Fruit fly (Drosophila melanogaster): Measurements from ENCODE around the gene CG7079.

The CG7079 gene

DNA sequence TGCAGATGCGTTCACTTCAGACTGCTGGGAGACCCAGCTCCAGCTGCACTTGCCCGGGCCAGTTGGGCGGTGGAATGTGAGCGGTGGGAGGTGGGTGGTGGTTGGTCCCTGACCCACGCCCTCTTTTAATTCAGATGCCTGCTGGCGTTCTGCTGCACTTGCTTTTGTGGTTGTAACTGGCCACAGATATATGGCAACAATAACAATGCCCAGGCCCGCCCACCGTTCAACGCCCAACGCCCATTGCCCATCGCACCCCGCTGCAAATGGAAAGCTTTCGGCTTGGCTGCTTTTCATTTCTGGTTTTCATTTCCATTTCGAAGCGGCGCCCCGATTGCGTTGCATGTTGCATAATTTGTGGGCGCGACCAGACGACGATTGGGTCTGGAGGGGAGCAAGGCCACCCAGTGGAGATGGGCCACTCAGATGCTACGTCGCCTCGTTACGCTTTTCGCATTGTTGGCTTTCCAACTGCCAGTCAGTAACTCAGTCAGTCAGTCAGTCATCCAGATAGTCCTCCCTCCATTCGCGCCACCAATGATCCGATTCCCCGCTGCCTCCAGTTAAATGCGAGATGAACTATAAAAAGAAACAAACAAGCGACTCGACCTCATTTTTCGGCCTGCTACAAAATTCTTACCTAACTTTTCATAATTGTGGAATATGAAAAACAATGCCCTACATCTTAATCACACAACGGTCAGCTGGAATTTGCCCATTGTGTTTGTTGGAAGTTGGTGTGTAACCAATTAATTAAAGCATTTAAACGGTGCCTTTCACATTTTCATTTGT, 41.8 kb upstream of the CG7079 start:
- no peak for TF ChIP-seq N (GFP tag; optimal IDR thresholded peaks at IDR 0.05)
- no peak for TF ChIP-seq CrebA (GFP tag; optimal IDR thresholded peaks at IDR 0.05; ENCODE audit: borderline replicate concordance)
- TF ChIP-seq Hr83 (GFP tag; optimal IDR thresholded peaks at IDR 0.05; ENCODE audit: poor library complexity, severe bottlenecking), result no peak
- TF ChIP-seq Vsx2 (GFP tag; optimal IDR thresholded peaks at IDR 0.05; ENCODE audit: partially characterized antibody), result no peak
- no peak for TF ChIP-seq usp (GFP tag; optimal IDR thresholded peaks at IDR 0.05)
- TF ChIP-seq GATAd (GFP tag; optimal IDR thresholded peaks at IDR 0.05), result no peak
- no peak for TF ChIP-seq tai (GFP tag; optimal IDR thresholded peaks at IDR 0.05)
- no peak for TF ChIP-seq OdsH (GFP tag; optimal IDR thresholded peaks at IDR 0.05)
- no peak for TF ChIP-seq CG32264 (GFP tag; optimal IDR thresholded peaks at IDR 0.05)
- no peak for TF ChIP-seq Sp1 (GFP tag; optimal IDR thresholded peaks at IDR 0.05)
- no peak for TF ChIP-seq Dfd (GFP tag; optimal IDR thresholded peaks at IDR 0.05)
- TF ChIP-seq brk (GFP tag; optimal IDR thresholded peaks at IDR 0.05), result no peak
- TF ChIP-seq ey (GFP tag; optimal IDR thresholded peaks at IDR 0.05), result no peak
- TF ChIP-seq foxo (GFP tag; optimal IDR thresholded peaks at IDR 0.05), result no peak
- TF ChIP-seq dsf (GFP tag; optimal IDR thresholded peaks at IDR 0.05; ENCODE audit: borderline replicate concordance), result no peak
- no peak for TF ChIP-seq woc (GFP tag; optimal IDR thresholded peaks at IDR 0.05)
- TF ChIP-seq jim (GFP tag; optimal IDR thresholded peaks at IDR 0.05), result no peak
- TF ChIP-seq CG9705 (GFP tag; optimal IDR thresholded peaks at IDR 0.05), result no peak
- no peak for TF ChIP-seq rgr (GFP tag; optimal IDR thresholded peaks at IDR 0.05)

DNA sequence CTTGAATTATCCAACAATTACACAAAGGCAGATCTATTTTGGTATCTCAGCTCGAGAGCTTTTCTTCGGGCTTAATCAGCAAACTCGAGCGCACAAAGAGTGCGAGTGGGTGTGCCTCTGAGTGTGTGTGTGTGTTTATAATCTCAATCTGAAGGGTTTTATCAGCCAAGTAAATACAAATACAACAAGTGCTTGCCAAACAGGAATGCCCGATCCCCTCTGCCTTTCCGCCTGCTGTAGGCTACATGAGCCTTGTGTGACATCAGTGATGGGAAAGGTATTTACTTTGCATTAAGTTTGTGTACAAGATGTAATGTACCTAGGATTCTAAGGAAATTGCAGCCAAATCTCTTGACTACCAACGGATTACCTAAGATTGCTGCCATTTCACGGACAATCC, 40.8 kb upstream of the CG7079 start:
- TF ChIP-seq CG32264 (GFP tag; optimal IDR thresholded peaks at IDR 0.05), result no peak
- peak; percentile 38 for TF ChIP-seq fru (GFP tag; optimal IDR thresholded peaks at IDR 0.05)
- TF ChIP-seq dl (GFP tag; optimal IDR thresholded peaks at IDR 0.05; ENCODE audit: insufficient read depth in 1 of 2, partially characterized antibody in 2 of 2), result no peak
- no peak for TF ChIP-seq sv (GFP tag; optimal IDR thresholded peaks at IDR 0.05)
- TF ChIP-seq lola (GFP tag; optimal IDR thresholded peaks at IDR 0.05), result no peak
- peak; percentile 22 for TF ChIP-seq Hr83 (GFP tag; optimal IDR thresholded peaks at IDR 0.05; ENCODE audit: poor library complexity, severe bottlenecking)
- no peak for TF ChIP-seq dsf (GFP tag; optimal IDR thresholded peaks at IDR 0.05; ENCODE audit: borderline replicate concordance)

DNA sequence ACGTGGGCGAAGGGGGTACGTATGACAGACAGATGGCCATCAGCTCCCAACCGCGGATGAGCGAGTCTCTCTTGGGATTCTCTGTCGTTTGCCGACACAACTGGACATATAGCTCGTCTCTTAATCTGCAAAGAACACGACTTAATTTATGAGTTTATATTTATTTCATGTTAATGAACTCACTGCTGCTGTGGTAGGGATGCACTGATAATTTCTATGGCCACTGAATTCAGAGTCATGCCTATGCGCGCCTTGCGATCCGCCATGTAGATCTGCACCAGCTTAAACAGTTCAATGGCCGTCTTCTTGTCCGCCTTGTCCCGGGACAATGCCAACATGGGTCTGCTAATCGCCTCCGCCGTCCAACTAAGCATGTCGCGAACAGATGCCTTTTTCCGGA, 36.4 kb upstream of the CG7079 start:
- TF ChIP-seq Sp1 (GFP tag; optimal IDR thresholded peaks at IDR 0.05), result no peak
- no peak for TF ChIP-seq usp (GFP tag; optimal IDR thresholded peaks at IDR 0.05)
- TF ChIP-seq pan (optimal IDR thresholded peaks at IDR 0.05), result no peak
- no peak for TF ChIP-seq Mio (GFP tag; optimal IDR thresholded peaks at IDR 0.05)
- no peak for TF ChIP-seq tai (GFP tag; optimal IDR thresholded peaks at IDR 0.05)
- no peak for TF ChIP-seq brk (GFP tag; optimal IDR thresholded peaks at IDR 0.05)
- TF ChIP-seq Dif (GFP tag; optimal IDR thresholded peaks at IDR 0.05; ENCODE audit: partially characterized antibody), result no peak
- no peak for TF ChIP-seq HLH106 (tag; optimal IDR thresholded peaks at IDR 0.05)
- no peak for TF ChIP-seq GATAd (GFP tag; optimal IDR thresholded peaks at IDR 0.05)
- no peak for TF ChIP-seq rgr (GFP tag; optimal IDR thresholded peaks at IDR 0.05)
- no peak for TF ChIP-seq ey (GFP tag; optimal IDR thresholded peaks at IDR 0.05)
- TF ChIP-seq Abd-B (GFP tag; optimal IDR thresholded peaks at IDR 0.05), result no peak
- no peak for TF ChIP-seq lola (GFP tag; optimal IDR thresholded peaks at IDR 0.05)
- no peak for TF ChIP-seq N (GFP tag; optimal IDR thresholded peaks at IDR 0.05)
- no peak for TF ChIP-seq sv (GFP tag; optimal IDR thresholded peaks at IDR 0.05)
- TF ChIP-seq Dfd (GFP tag; optimal IDR thresholded peaks at IDR 0.05), result no peak
- no peak for TF ChIP-seq sage (GFP tag; optimal IDR thresholded peaks at IDR 0.05)
- TF ChIP-seq Jra (GFP tag; optimal IDR thresholded peaks at IDR 0.05), result no peak
- no peak for TF ChIP-seq Rel (GFP tag; optimal IDR thresholded peaks at IDR 0.05)
- TF ChIP-seq Rel (tag; optimal IDR thresholded peaks at IDR 0.05), result no peak

DNA sequence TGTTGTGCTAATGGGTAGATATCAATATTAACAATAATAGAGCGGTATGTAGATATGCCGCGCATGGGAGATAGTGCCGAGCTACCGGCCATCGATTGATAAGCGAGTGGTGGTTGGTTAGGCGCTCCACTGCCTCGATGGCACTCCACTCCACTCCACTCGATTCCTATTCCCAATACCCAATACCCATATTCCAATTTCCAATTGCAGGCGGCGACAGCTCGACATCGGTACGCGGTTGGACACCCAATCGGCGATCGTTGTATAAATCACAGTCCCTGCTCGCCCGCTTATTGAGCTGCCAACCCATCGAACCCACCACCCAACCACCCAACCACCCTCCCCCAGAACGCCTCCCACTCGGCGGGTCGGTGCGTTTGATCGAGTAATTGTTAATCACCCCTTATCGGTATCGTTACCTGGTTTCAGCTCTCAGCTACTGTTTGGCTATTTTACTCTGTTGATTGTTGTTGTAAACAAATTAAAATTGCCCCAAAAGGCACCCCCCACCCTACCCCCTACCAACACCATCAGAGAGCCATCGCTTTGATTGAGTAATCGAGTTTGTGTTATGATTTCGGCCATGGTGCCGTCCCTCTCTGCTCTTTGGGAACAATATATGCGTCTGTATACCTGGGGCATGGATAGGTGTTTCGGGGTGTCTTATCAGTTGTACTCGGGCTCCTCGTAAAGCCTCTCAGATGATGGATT, 32.4 kb upstream of the CG7079 start, which contains the start of gene HHEX:
HHEX (minus strand) TSS at position 51 of the 711 bp plus-strand sequence.
- no peak for TF ChIP-seq Mio (GFP tag; optimal IDR thresholded peaks at IDR 0.05)
- no peak for TF ChIP-seq Vsx2 (GFP tag; optimal IDR thresholded peaks at IDR 0.05; ENCODE audit: partially characterized antibody)
- no peak for TF ChIP-seq Rel (GFP tag; optimal IDR thresholded peaks at IDR 0.05)
- TF ChIP-seq Rel (tag; optimal IDR thresholded peaks at IDR 0.05), result peak; percentile 20
- no peak for TF ChIP-seq OdsH (GFP tag; optimal IDR thresholded peaks at IDR 0.05)
